Fruit fly (Drosophila melanogaster): Measurements from ENCODE around the gene CG14052.

dm6 chrX:2269822-2270556 lies 46.4 kb downstream of the CG14052 start:
- TF ChIP-seq CG8478 (optimal IDR thresholded peaks at IDR 0.05) (no peak), CTCF (optimal IDR thresholded peaks at IDR 0.05) (no peak)

Measured in S2 (cell line).